Worm (Caenorhabditis elegans): Measurements from ENCODE around the gene Y53F4B.1.

Y53F4B.1 gene

DNA sequence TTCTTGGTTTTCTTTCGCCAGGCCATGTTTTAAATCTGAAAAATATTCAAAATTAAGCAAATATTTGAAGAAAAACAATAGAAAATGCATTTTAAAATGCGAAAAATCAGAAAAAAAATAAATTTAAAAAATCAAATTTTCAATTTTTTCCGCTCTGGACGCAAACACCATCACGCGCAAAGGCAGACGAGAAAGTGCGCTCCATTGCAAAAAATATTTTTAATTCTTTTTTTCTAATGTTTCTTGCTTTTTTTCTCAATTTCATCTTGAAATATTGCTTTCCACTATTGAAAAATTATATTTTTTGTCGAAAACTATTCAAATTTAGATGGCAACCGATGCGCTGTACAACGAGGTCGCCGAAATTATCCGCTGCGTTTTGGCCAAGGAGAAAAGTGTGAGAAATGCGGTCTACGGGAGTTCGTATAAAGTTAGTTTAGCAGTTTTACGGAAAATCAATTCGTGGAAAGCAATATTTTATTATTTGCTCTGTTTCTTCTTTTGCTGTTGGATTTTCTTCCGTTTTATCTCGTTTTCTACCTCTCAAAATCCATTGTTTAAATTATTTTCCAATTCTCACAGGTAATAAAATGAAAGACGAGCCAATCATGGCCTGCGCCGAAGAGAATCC is 11.4 kb upstream of the Y53F4B.1 start, which contains the start of the genes pole-4, nsun-5 and metl-2 (continued):
- TF ChIP-seq tbp1 (GFP tag; optimal IDR thresholded peaks at IDR 0.05) (no peak), Y53F4B.3 (GFP tag; IDR thresholded peaks at IDR 0.05) (no peak), mcd-1 (GFP tag; IDR thresholded peaks at IDR 0.05) (peak; percentile 83), attf-6 (GFP tag; IDR thresholded peaks at IDR 0.05) (no peak), Y95B8A.8 (GFP tag; IDR thresholded peaks at IDR 0.05) (no peak), dpl-1 (GFP tag; optimal IDR thresholded peaks at IDR 0.05) (peak; percentile 26), cebp-1 (GFP tag; IDR thresholded peaks at IDR 0.05) (no peak), cebp-1 (tag; optimal IDR thresholded peaks at IDR 0.05) (no peak), Y53G8AR.9 (GFP tag; conservative IDR thresholded peaks at IDR 0.05) (no peak), nhr-27 (tag; optimal IDR thresholded peaks at IDR 0.05) (no peak), lin-35 (GFP tag; optimal IDR thresholded peaks at IDR 0.05) (peak in 1 of 3 experiments; percentile 39), attf-3 (GFP tag; conservative IDR thresholded peaks at IDR 0.05) (no peak), ceh-27 (GFP tag; optimal IDR thresholded peaks at IDR 0.05) (no peak), K11D2.4 (GFP tag; IDR thresholded peaks at IDR 0.05) (no peak), madf-3 (GFP tag; IDR thresholded peaks at IDR 0.05) (no peak), zim-3 (tag; optimal IDR thresholded peaks at IDR 0.05) (no peak), nhr-90 (tag; optimal IDR thresholded peaks at IDR 0.05) (no peak), gei-17 (GFP tag; optimal IDR thresholded peaks at IDR 0.05) (no peak), Y79H2A.3 (GFP tag; conservative IDR thresholded peaks at IDR 0.05) (no peak), unc-130 (GFP tag; optimal IDR thresholded peaks at IDR 0.05) (no peak), T26A5.8 (tag; optimal IDR thresholded peaks at IDR 0.05) (no peak), snpc-1.3 (tag; optimal IDR thresholded peaks at IDR 0.05; ENCODE audit: insufficient read depth) (no peak), ceh-58 (GFP tag; IDR thresholded peaks at IDR 0.05) (no peak), atf-7 (tag; optimal IDR thresholded peaks at IDR 0.05) (no peak), pha-4 (tag; optimal IDR thresholded peaks at IDR 0.05) (peak; percentile 8), fkh-3 (tag; optimal IDR thresholded peaks at IDR 0.05) (no peak), unc-62 (GFP tag; optimal IDR thresholded peaks at IDR 0.05) (no peak), Y67H2A.10 (GFP tag; conservative IDR thresholded peaks at IDR 0.05) (no peak), aptf-3 (GFP tag; IDR thresholded peaks at IDR 0.05) (no peak), F23B12.7 (tag; optimal IDR thresholded peaks at IDR 0.05; ENCODE audit: insufficient read depth) (peak; percentile 69), sea-2 (GFP tag; IDR thresholded peaks at IDR 0.05) (no peak), B0261.1 (tag; optimal IDR thresholded peaks at IDR 0.05) (no peak), F57C9.4 (tag; optimal IDR thresholded peaks at IDR 0.05) (no peak), pbrm-1 (GFP tag; IDR thresholded peaks at IDR 0.05) (no peak), ccch-3 (GFP tag; optimal IDR thresholded peaks at IDR 0.05) (no peak), dpff-1 (tag; optimal IDR thresholded peaks at IDR 0.05) (no peak), chd-7 (tag; optimal IDR thresholded peaks at IDR 0.05) (no peak), tbx-9 (tag; optimal IDR thresholded peaks at IDR 0.05; ENCODE audit: borderline replicate concordance) (no peak)

DNA sequence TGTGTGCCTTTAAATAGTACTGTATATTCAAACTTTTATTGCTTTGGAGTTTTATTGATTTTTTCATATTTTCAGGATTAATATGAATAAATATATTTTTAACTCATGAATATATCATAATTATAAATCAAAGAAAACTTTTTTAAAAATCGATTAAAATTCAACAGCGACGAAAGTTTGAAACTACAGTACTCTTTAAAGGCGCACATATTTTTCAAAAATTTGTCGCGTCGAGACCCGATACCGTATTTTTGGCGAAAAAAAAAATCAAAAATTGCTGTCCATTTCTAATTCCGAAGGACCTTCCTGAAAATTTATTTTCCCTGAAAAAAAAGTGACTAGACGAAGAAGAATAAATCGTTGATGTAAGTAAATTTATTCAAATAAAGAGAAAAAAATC is 10.3 kb upstream of the Y53F4B.1 start:
- TF ChIP-seq lsl-1 (GFP tag; optimal IDR thresholded peaks at IDR 0.05) = peak; percentile 69
- TF ChIP-seq F33H1.4 (GFP tag; IDR thresholded peaks at IDR 0.05) = peak; percentile 54
- TF ChIP-seq mcd-1 (GFP tag; IDR thresholded peaks at IDR 0.05) = no peak

All from whole organism, young adult.